Fruit fly (Drosophila melanogaster): Measurements from ENCODE around the gene ss.

ss gene

DNA sequence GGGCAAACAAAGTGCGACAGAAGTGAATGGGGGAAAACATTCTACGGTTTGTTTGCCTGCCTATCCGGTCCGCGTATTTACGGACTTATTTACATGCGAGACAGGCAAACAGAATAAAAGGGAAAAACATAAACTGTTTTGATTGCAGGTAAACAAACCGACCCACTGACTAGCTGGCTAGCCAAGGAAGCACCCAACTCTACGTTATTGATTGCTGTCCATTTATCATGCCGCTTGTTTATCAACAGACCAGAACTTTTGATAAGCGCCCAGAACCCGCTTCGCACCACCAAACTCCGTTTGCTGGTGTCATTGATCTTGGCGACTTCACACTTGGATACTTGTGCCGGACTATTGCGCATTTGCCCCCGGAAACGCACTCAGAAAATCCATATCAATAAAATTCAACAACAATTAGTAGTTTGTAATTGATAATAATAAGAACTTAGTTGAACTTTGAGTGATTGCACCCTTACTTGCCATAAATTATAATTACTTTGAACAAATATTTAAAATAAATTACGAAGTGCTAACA lies 71.6 kb downstream of the ss start (continued):
- TF ChIP-seq achi (GFP tag; optimal IDR thresholded peaks at IDR 0.05): no peak
- TF ChIP-seq Blimp-1 (GFP tag; optimal IDR thresholded peaks at IDR 0.05): no peak
- TF ChIP-seq dsx (GFP tag; optimal IDR thresholded peaks at IDR 0.05; ENCODE audit: poor library complexity, severe bottlenecking): peak; percentile 6
- TF ChIP-seq OdsH (GFP tag; optimal IDR thresholded peaks at IDR 0.05): peak; percentile 31
- no peak for TF ChIP-seq Hr4 (GFP tag; optimal IDR thresholded peaks at IDR 0.05)
- no peak for TF ChIP-seq Sox14 (GFP tag; optimal IDR thresholded peaks at IDR 0.05)
- TF ChIP-seq CG16779 (tag; optimal IDR thresholded peaks at IDR 0.05): no peak
- TF ChIP-seq CG6163 (GFP tag; IDR thresholded peaks at IDR 0.05): peak; percentile 16; the same call in 2 of the 3 replicates
- TF ChIP-seq CG8119 (GFP tag; IDR thresholded peaks at IDR 0.05): no peak
- no peak for TF ChIP-seq Ets21C (GFP tag; optimal IDR thresholded peaks at IDR 0.05)
- TF ChIP-seq CG6808 (GFP tag; optimal IDR thresholded peaks at IDR 0.05): peak; percentile 41
- peak; percentile 26 for TF ChIP-seq CG6792 (GFP tag; optimal IDR thresholded peaks at IDR 0.05)
- peak; percentile 78 for TF ChIP-seq Eip78C (GFP tag)
- TF ChIP-seq CG6854 (GFP tag; optimal IDR thresholded peaks at IDR 0.05): no peak
- no peak for TF ChIP-seq dac (GFP tag; optimal IDR thresholded peaks at IDR 0.05)
- no peak for TF ChIP-seq Hr38 (GFP tag; optimal IDR thresholded peaks at IDR 0.05)
- TF ChIP-seq vri (GFP tag; optimal IDR thresholded peaks at IDR 0.05): peak; percentile 66
- peak; percentile 49 for TF ChIP-seq CG34406 (GFP tag; optimal IDR thresholded peaks at IDR 0.05)

dm6 chr3R:16329797-16330196 lies 73.7 kb downstream of the ss start:
- TF ChIP-seq CG4318 (GFP tag; optimal IDR thresholded peaks at IDR 0.05) (no peak), CG11762 (GFP tag; optimal IDR thresholded peaks at IDR 0.05; ENCODE audit: insufficient read depth) (no peak), salr (GFP tag; optimal IDR thresholded peaks at IDR 0.05) (no peak), CG10631 (GFP tag; optimal IDR thresholded peaks at IDR 0.05) (no peak), OdsH (GFP tag; optimal IDR thresholded peaks at IDR 0.05) (no peak), Ets21C (GFP tag; optimal IDR thresholded peaks at IDR 0.05) (no peak)

dm6 chr3R:16327549-16327948 lies 75.9 kb downstream of the ss start, which contains the start of gene CG17930:
TSS of gene CG17930 (plus strand) at chr3R:16327849.
- TF ChIP-seq CG8632 (GFP tag; optimal IDR thresholded peaks at IDR 0.05) (no peak), CG8319 (GFP tag; optimal IDR thresholded peaks at IDR 0.05) (no peak), lz (GFP tag; optimal IDR thresholded peaks at IDR 0.05) (no peak), fd59A (GFP tag; optimal IDR thresholded peaks at IDR 0.05) (no peak), CG6163 (GFP tag; IDR thresholded peaks at IDR 0.05) (no peak), fkh (GFP tag; optimal IDR thresholded peaks at IDR 0.05) (no peak), OdsH (GFP tag; optimal IDR thresholded peaks at IDR 0.05) (no peak), Smox (GFP tag; optimal IDR thresholded peaks at IDR 0.05) (no peak), CG7368 (GFP tag; optimal IDR thresholded peaks at IDR 0.05) (no peak), CG11294 (GFP tag; IDR thresholded peaks at IDR 0.05) (no peak), eg (GFP tag; IDR thresholded peaks at IDR 0.05) (no peak), CG11762 (GFP tag; optimal IDR thresholded peaks at IDR 0.05; ENCODE audit: insufficient read depth) (no peak), CG4318 (GFP tag; optimal IDR thresholded peaks at IDR 0.05) (no peak), CG31627 (GFP tag; optimal IDR thresholded peaks at IDR 0.05) (no peak), Sox14 (GFP tag; optimal IDR thresholded peaks at IDR 0.05) (no peak), CG6276 (GFP tag; optimal IDR thresholded peaks at IDR 0.05) (no peak), Blimp-1 (GFP tag; optimal IDR thresholded peaks at IDR 0.05) (no peak), ss (GFP tag; optimal IDR thresholded peaks at IDR 0.05) (no peak), CG3919 (GFP tag; optimal IDR thresholded peaks at IDR 0.05) (no peak)

dm6 chr3R:16325192-16325591 lies 78.3 kb downstream of the ss start, which contains the start of gene CG17929:
TSS of gene CG17929 (plus strand) at chr3R:16325492.
- TF ChIP-seq svp (GFP tag): no peak
- TF ChIP-seq Eip93F (GFP tag; optimal IDR thresholded peaks at IDR 0.05): no peak
- TF ChIP-seq esn (GFP tag; optimal IDR thresholded peaks at IDR 0.05): no peak
- no peak for TF ChIP-seq CG16779 (tag; optimal IDR thresholded peaks at IDR 0.05)
- no peak for TF ChIP-seq CG32006 (GFP tag; optimal IDR thresholded peaks at IDR 0.05)
- TF ChIP-seq CG34406 (GFP tag; optimal IDR thresholded peaks at IDR 0.05): no peak
- TF ChIP-seq pdm3 (GFP tag; optimal IDR thresholded peaks at IDR 0.05): no peak
- no peak for TF ChIP-seq Hr38 (GFP tag; optimal IDR thresholded peaks at IDR 0.05)
- TF ChIP-seq CG8632 (GFP tag; optimal IDR thresholded peaks at IDR 0.05): no peak
- no peak for TF ChIP-seq CG8119 (GFP tag; IDR thresholded peaks at IDR 0.05)
- TF ChIP-seq dsx (GFP tag; optimal IDR thresholded peaks at IDR 0.05; ENCODE audit: poor library complexity, severe bottlenecking): no peak
- no peak for TF ChIP-seq Sox102F (GFP tag; optimal IDR thresholded peaks at IDR 0.05)
- no peak for TF ChIP-seq Eip75B (GFP tag; optimal IDR thresholded peaks at IDR 0.05)
- no peak for TF ChIP-seq CG6276 (GFP tag; optimal IDR thresholded peaks at IDR 0.05)
- TF ChIP-seq achi (GFP tag; optimal IDR thresholded peaks at IDR 0.05): no peak

All from whole organism, prepupa.